Worm (Caenorhabditis elegans) whole organism, late embryonic: ENCODE results near the gene syx-6.

Experiments
- K09A11.1 ChIP-seq: sonication (generic microtip); optimal IDR thresholded peaks from 2 replicates; lab custom pipeline; 2017; ENCODE audit warnings: antibody characterized with exemption, mild to moderate bottlenecking, missing genetic modification characterization, missing compliant biosample characterization; ENCODE audit not compliant: insufficient read depth
- Y22D7AL.16 ChIP-seq: sonication (generic microtip); optimal IDR thresholded peaks from 2 replicates; lab custom pipeline; 2016; ENCODE audit warnings: missing genetic modification characterization, missing compliant biosample characterization
- ceh-2 ChIP-seq: sonication (generic microtip); optimal IDR thresholded peaks from 2 replicates; lab custom pipeline; 2016; ENCODE audit warnings: missing genotype, missing genetic modification characterization, missing compliant biosample characterization
- ceh-34 ChIP-seq: sonication (generic microtip); optimal IDR thresholded peaks from 2 replicates; lab custom pipeline; 2016; ENCODE audit warnings: mild to moderate bottlenecking, missing genetic modification characterization, missing compliant biosample characterization
- ceh-45 ChIP-seq: fragments of 200-800 bp; sonication (Bioruptor generic); IDR thresholded peaks from 2 replicates; pipeline ENCODE4 v1.3.6; 2022; ENCODE audit warnings: missing genetic modification reagents, missing genetic modification characterization, missing compliant biosample characterization
- ceh-9 ChIP-seq: sonication (generic microtip); optimal IDR thresholded peaks from 2 replicates; lab custom pipeline; 2016; ENCODE audit warnings: mild to moderate bottlenecking, missing genetic modification characterization, inconsistent platforms, missing compliant biosample characterization
- che-1 ChIP-seq: sonication (generic microtip); optimal IDR thresholded peaks from 2 replicates; lab custom pipeline; 2016; ENCODE audit warnings: mild to moderate bottlenecking, missing genetic modification characterization, missing compliant biosample characterization
- dve-1 ChIP-seq: sonication (generic microtip); optimal IDR thresholded peaks from 2 replicates; lab custom pipeline; 2017; ENCODE audit warnings: antibody characterized with exemption, mild to moderate bottlenecking, missing genetic modification characterization, missing compliant biosample characterization
- ets-4 ChIP-seq: sonication (generic microtip); optimal IDR thresholded peaks from 2 replicates; lab custom pipeline; 2016; ENCODE audit warnings: missing genetic modification characterization, missing compliant biosample characterization
- fkh-10 ChIP-seq: fragments of 150-350 bp; optimal IDR thresholded peaks from 2 replicates; lab custom pipeline; 2014; ENCODE audit warnings: missing biosample characterization, missing genetic modification reagents, missing genetic modification characterization
- hlh-13 ChIP-seq: fragments of 200-800 bp; sonication (Bioruptor generic); optimal IDR thresholded peaks from 2 replicates; lab custom pipeline; 2018; ENCODE audit warnings: mild to moderate bottlenecking, missing genetic modification characterization, missing compliant biosample characterization
- hlh-15 ChIP-seq: sonication (generic microtip); optimal IDR thresholded peaks from 2 replicates; lab custom pipeline; 2016; ENCODE audit warnings: missing genetic modification characterization, missing compliant biosample characterization
- hlh-30 ChIP-seq: sonication (generic microtip); optimal IDR thresholded peaks from 2 replicates; lab custom pipeline; 2017; ENCODE audit warnings: antibody characterized with exemption, missing genetic modification characterization, missing compliant biosample characterization; ENCODE audit not compliant: insufficient read depth
- hlh-8 ChIP-seq: sonication (generic microtip); optimal IDR thresholded peaks from 2 replicates; lab custom pipeline; 2016; ENCODE audit warnings: missing genotype, missing genetic modification characterization, missing compliant biosample characterization
- lin-11 ChIP-seq: fragments of 200-800 bp; sonication (Bioruptor generic); optimal IDR thresholded peaks from 2 replicates; lab custom pipeline; 2018; ENCODE audit warnings: mild to moderate bottlenecking, missing genetic modification characterization, missing compliant biosample characterization
- nfya-1 ChIP-seq: sonication (generic microtip); optimal IDR thresholded peaks from 2 replicates; lab custom pipeline; 2017; ENCODE audit warnings: missing genetic modification characterization, mild to moderate bottlenecking, missing compliant biosample characterization, antibody characterized with exemption, moderate library complexity
- nhr-11 ChIP-seq: fragments of 150-350 bp; optimal IDR thresholded peaks from 2 replicates; lab custom pipeline; 2014; ENCODE audit warnings: missing biosample characterization, missing genetic modification characterization
- nhr-232 ChIP-seq: sonication (generic microtip); optimal IDR thresholded peaks from 2 replicates; lab custom pipeline; 2016; ENCODE audit warnings: missing genetic modification characterization, missing compliant biosample characterization
- pat-9 ChIP-seq: fragments of 200-800 bp; sonication (Bioruptor generic); optimal IDR thresholded peaks from 2 replicates; lab custom pipeline; 2018; ENCODE audit warnings: mild to moderate bottlenecking, missing genetic modification characterization, moderate library complexity, missing compliant biosample characterization
- pax-1 ChIP-seq: fragments of 150-350 bp; optimal IDR thresholded peaks from 2 replicates; lab custom pipeline; 2014; ENCODE audit warnings: missing biosample characterization, missing genetic modification characterization
- pha-2 ChIP-seq: sonication (generic microtip); optimal IDR thresholded peaks from 2 replicates; lab custom pipeline; 2017; ENCODE audit warnings: mild to moderate bottlenecking, missing genetic modification characterization, missing compliant biosample characterization
- pqm-1 ChIP-seq: sonication (generic microtip); optimal IDR thresholded peaks from 2 replicates; lab custom pipeline; 2016; ENCODE audit warnings: missing genetic modification characterization, missing compliant biosample characterization
- pros-1 ChIP-seq: fragments of 150-350 bp; optimal IDR thresholded peaks from 2 replicates; lab custom pipeline; 2014; ENCODE audit warnings: missing biosample characterization, missing genetic modification reagents, missing genetic modification characterization
- ref-2 ChIP-seq: sonication (generic microtip); optimal IDR thresholded peaks from 2 replicates; lab custom pipeline; 2016; ENCODE audit warnings: missing genetic modification characterization, missing compliant biosample characterization
- sdc-2 ChIP-seq: sonication (generic microtip); optimal IDR thresholded peaks from 2 replicates; lab custom pipeline; 2016; ENCODE audit warnings: missing genotype, missing genetic modification characterization, missing compliant biosample characterization
- sox-2 ChIP-seq: fragments of 200-800 bp; sonication (Bioruptor generic); IDR thresholded peaks from 2 replicates; pipeline ENCODE4 v1.3.6; 2022; ENCODE audit warnings: missing genetic modification reagents, missing genetic modification characterization, missing compliant biosample characterization
- sox-4 ChIP-seq: sonication (generic microtip); optimal IDR thresholded peaks from 2 replicates; lab custom pipeline; 2017; ENCODE audit warnings: mild to moderate bottlenecking, missing genetic modification characterization, inconsistent platforms, missing compliant biosample characterization
- syd-9 ChIP-seq: sonication (generic microtip); optimal IDR thresholded peaks from 2 replicates; lab custom pipeline; 2016; ENCODE audit warnings: mild to moderate bottlenecking, missing genetic modification characterization, moderate library complexity, missing compliant biosample characterization
- tbx-2 ChIP-seq: sonication (generic microtip); optimal IDR thresholded peaks from 2 replicates; lab custom pipeline; 2016; ENCODE audit warnings: missing genetic modification characterization, missing compliant biosample characterization
- unc-42 ChIP-seq: sonication (generic microtip); optimal IDR thresholded peaks from 2 replicates; lab custom pipeline; 2016; ENCODE audit warnings: missing genotype, missing genetic modification characterization, missing compliant biosample characterization
- unc-55 ChIP-seq: sonication (generic microtip); optimal IDR thresholded peaks from 2 replicates; lab custom pipeline; 2017; ENCODE audit warnings: missing biosample characterization, missing genetic modification reagents, missing genetic modification characterization
- unc-86 ChIP-seq: sonication (generic microtip); optimal IDR thresholded peaks from 2 replicates; lab custom pipeline; 2016; ENCODE audit warnings: missing genetic modification characterization, missing compliant biosample characterization
- zip-5 ChIP-seq: sonication (generic microtip); optimal IDR thresholded peaks from 2 replicates; lab custom pipeline; 2016; ENCODE audit warnings: missing genetic modification characterization, missing compliant biosample characterization

The syx-6 gene

ce11 chrX:3135186-3135585 lies 29.1 kb upstream of the syx-6 start, which contains the start of gene K10B3.1:
TSS of gene K10B3.1 (plus strand) at chrX:3135486.
- TF ChIP-seq ets-4 (tag; lab: Kevin White, UChicago) (no peak), pqm-1 (tag; lab: Kevin White, UChicago) (no peak), zip-5 (no peak), hlh-8 (tag; lab: Kevin White, UChicago) (no peak), sox-2 (GFP tag; lab: Robert Waterston, UW) (no peak), lin-11 (no peak), nhr-232 (tag; lab: Kevin White, UChicago) (no peak), nfya-1 (tag; lab: Kevin White, UChicago) (no peak)

DNA sequence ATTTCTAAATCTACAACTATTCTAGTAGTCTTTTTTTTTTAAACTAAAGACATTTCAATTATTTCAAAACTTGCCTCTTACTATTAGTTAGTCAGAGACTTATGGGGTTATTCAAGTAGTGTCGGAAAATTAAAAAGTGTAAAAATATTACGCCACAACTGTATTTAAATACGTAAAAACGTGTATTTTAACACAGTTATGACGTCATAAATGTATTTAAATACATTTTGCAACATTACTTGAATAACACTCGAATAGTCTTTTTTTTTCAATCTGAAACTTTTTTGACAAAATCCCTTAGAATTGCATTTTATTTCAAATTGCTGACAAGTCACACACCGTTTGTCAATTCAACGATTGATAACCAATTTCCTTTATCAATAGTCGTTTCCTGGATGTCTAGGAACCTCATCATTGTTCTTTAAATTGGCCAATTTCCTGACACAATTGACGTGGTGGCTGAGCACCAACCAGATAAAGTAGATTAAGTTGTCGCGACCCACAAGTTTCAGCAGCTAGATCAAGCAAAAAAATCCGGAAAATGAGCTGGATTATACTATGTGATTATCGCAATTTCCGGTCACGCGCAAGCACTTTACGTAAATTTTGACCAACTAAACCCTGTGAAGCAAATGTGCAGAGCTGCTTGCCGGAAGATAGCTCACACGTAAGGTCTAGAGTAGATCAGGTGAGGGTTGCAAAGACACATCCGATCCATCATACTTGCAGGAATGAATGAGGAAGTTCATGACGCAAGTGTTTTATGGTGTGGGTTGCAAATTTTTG lies 24.6 kb upstream of the syx-6 start:
- no peak for TF ChIP-seq zip-5

DNA sequence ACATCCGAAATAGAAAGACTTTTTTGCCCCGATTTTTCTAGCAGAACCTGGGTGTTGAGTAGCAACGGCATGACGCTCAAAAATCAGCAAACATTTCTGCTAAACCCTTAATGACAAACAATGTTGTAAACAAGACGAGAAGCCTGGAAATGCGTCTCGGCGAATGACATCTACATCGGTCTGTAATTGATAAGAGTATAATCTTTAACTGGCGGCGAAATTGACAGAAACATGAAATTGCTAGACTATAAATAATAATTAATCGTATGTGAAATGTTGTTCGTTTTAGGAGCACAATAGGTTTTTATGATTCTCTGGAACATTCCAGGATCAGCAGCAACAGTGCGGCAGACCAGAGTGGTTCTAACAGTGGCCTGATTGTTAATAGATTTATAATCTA lies 22.6 kb upstream of the syx-6 start:
- TF ChIP-seq sdc-2 (tag; lab: Kevin White, UChicago) (no peak), Y22D7AL.16 (tag; lab: Kevin White, UChicago) (no peak), dve-1 (no peak), pax-1 (tag; lab: Kevin White, UChicago) (no peak), che-1 (no peak), sox-4 (no peak), unc-42 (tag; lab: Kevin White, UChicago) (no peak), nhr-11 (no peak), unc-55 (GFP tag; lab: Kevin White, UChicago) (no peak), fkh-10 (GFP tag; lab: Kevin White, UChicago) (no peak), ceh-45 (GFP tag; lab: Robert Waterston, UW) (no peak), hlh-15 (no peak), pros-1 (tag; lab: Kevin White, UChicago) (no peak), K09A11.1 (tag; lab: Kevin White, UChicago) (no peak), tbx-2 (tag; lab: Kevin White, UChicago) (no peak)

DNA sequence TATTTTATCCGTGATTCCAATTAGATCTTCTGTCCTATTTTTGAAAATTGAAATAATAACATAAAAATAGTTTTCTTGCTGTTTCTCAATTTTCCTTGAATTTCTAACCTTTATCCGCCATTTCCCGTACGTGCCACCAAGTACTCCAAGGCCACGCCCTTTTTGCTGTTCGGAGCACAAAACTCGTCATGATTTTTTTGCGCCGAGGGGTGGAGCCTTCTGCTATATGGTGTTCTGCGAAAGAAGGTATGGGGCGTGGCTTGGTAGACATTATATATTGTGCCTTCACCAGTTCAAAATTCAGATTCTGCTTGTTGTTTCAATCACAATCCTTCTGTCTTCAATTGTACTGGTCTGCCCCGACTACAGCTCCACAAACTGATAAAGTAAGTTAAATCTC lies 19.1 kb upstream of the syx-6 start, which contains the start of gene C15C7.4:
TSS of gene C15C7.4 (plus strand) at position 301 of the 400 bp plus-strand sequence.
- no peak for TF ChIP-seq zip-5
- TF ChIP-seq hlh-13 = no peak
- TF ChIP-seq ceh-9 = no peak
- no peak for TF ChIP-seq ceh-2 (tag; lab: Kevin White, UChicago)
- TF ChIP-seq unc-55 (GFP tag; lab: Kevin White, UChicago) = no peak
- no peak for TF ChIP-seq ref-2
- no peak for TF ChIP-seq hlh-30 (tag; lab: Kevin White, UChicago)
- TF ChIP-seq pha-2 = no peak
- TF ChIP-seq unc-86 (tag; lab: Kevin White, UChicago) = no peak
- no peak for TF ChIP-seq pat-9 (tag; lab: Kevin White, UChicago)
- TF ChIP-seq syd-9 (tag; lab: Kevin White, UChicago) = no peak
- no peak for TF ChIP-seq pros-1 (tag; lab: Kevin White, UChicago)
- no peak for TF ChIP-seq pax-1 (tag; lab: Kevin White, UChicago)
- TF ChIP-seq, all 69 proteins: peak for 0

DNA sequence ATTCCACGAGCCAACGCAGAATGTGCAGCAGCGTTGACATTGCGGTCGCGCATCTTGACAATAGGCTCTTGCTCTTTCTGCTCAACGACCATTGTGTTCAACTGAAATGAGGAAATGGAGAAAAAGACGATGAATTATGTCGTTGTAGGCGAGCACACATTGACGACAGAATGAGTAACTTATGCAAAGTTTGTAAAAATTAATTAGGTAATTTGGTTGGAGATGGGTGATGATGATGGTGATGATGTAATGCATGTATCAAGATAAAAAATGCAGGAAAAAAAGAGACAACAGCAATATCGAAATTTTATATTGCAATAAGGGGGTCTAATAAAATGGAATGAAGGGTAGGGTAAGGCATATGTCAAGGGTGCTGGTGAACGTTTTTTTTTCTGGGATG lies 12.0 kb upstream of the syx-6 start, which contains the start of gene bbln-1:
TSS of gene bbln-1 (minus strand) at position 101 of the 400 bp plus-strand sequence.
- TF ChIP-seq hlh-8 (tag; lab: Kevin White, UChicago) (no peak), ceh-2 (tag; lab: Kevin White, UChicago) (no peak), ceh-34 (tag; lab: Kevin White, UChicago) (no peak)
